Fruit fly (Drosophila melanogaster) S2 (cell line): Measurements from ENCODE around the gene CG6650.

Experiments used
- CG8478 ChIP-seq: fragments of >200 bp; optimal IDR thresholded peaks from 2 replicates; lab custom pipeline; 2018
- CTCF ChIP-seq, 2 experiments: fragments of >200 bp; optimal IDR thresholded peaks; 2 replicates each; lab custom pipeline; 2018

- no peak for TF ChIP-seq CTCF (optimal IDR thresholded peaks at IDR 0.05; lab: Kevin White, UChicago)
- no peak for TF ChIP-seq CG8478 (lab: Kevin White, UChicago)
Observed at dm6 chr3L:13993742-13994719, 37.2 kb upstream of the CG6650 start, which contains the start of gene CtsK1.
